Fruit fly (Drosophila melanogaster) whole organism, wandering third instar larva: ENCODE measurements around the gene CG13907.

Experiments
- Abd-B ChIP-seq: fragments of >200 bp; optimal IDR thresholded peaks from 2 replicates; lab custom pipeline; 2017; ENCODE audit warnings: missing biosample characterization, missing genetic modification characterization
- CG32264 ChIP-seq: fragments of 200-800 bp; sonication (Bioruptor generic); optimal IDR thresholded peaks from 2 replicates; lab custom pipeline; 2016; ENCODE audit warnings: missing biosample characterization, missing genetic modification characterization
- CG9705 ChIP-seq: fragments of 200-800 bp; sonication (Bioruptor generic); optimal IDR thresholded peaks from 2 replicates; lab custom pipeline; 2018; ENCODE audit warnings: missing biosample characterization, mild to moderate bottlenecking, missing genetic modification characterization
- CrebA ChIP-seq: fragments of 200-800 bp; sonication (Bioruptor generic); optimal IDR thresholded peaks from 2 replicates; lab custom pipeline; 2016; ENCODE audit warnings: missing biosample characterization, mild to moderate bottlenecking, missing genetic modification characterization, borderline replicate concordance
- Dfd ChIP-seq: fragments of >200 bp; optimal IDR thresholded peaks from 2 replicates; lab custom pipeline; 2017; ENCODE audit warnings: missing biosample characterization, missing genetic modification characterization
- Dif ChIP-seq: fragments of 200-275, 200-300 bp; sonication (Bioruptor generic); optimal IDR thresholded peaks from 2 replicates; lab custom pipeline; 2018; ENCODE audit warnings: missing biosample characterization, missing genetic modification characterization; ENCODE audit not compliant: partially characterized antibody
- GATAd ChIP-seq: sonication (Bioruptor generic); optimal IDR thresholded peaks from 2 replicates; lab custom pipeline; 2016; ENCODE audit warnings: missing biosample characterization, missing genetic modification characterization
- HLH106 ChIP-seq: fragments of 200-800 bp; optimal IDR thresholded peaks from 3 replicates; lab custom pipeline; 2019; ENCODE audit warnings: missing biosample characterization, mild to moderate bottlenecking, missing genetic modification characterization, moderate library complexity
- Hnf4 ChIP-seq: fragments of 200-800 bp; sonication (Bioruptor generic); optimal IDR thresholded peaks from 2 replicates; lab custom pipeline; 2016; ENCODE audit warnings: missing biosample characterization, mild to moderate bottlenecking, missing genetic modification characterization
- Hr78 ChIP-seq: fragments of >200 bp; optimal IDR thresholded peaks from 2 replicates; lab custom pipeline; 2017; ENCODE audit warnings: missing biosample characterization, missing genetic modification characterization
- Hr83 ChIP-seq: fragments of 200-300 bp; sonication (Bioruptor generic); optimal IDR thresholded peaks from 2 replicates; lab custom pipeline; 2016; ENCODE audit warnings: missing biosample characterization, mild to moderate bottlenecking, missing genetic modification characterization, moderate library complexity; ENCODE audit not compliant: poor library complexity, severe bottlenecking
- Jra ChIP-seq: sonication (Bioruptor generic); optimal IDR thresholded peaks from 2 replicates; lab custom pipeline; 2016; ENCODE audit warnings: missing biosample characterization, missing genetic modification characterization
- Mio ChIP-seq: sonication (Bioruptor generic); optimal IDR thresholded peaks from 2 replicates; lab custom pipeline; 2016; ENCODE audit warnings: missing biosample characterization, missing genetic modification characterization
- Myc ChIP-seq: fragments of >200 bp; optimal IDR thresholded peaks from 2 replicates; lab custom pipeline; 2017
- N ChIP-seq: fragments of >200 bp; optimal IDR thresholded peaks from 2 replicates; lab custom pipeline; 2018; ENCODE audit warnings: missing biosample characterization, missing external identifiers, missing genetic modification characterization
- OdsH ChIP-seq: fragments of 200-800 bp; sonication (Bioruptor generic); optimal IDR thresholded peaks from 2 replicates; lab custom pipeline; 2016; ENCODE audit warnings: missing biosample characterization, mild to moderate bottlenecking, missing genetic modification characterization
- Rel ChIP-seq, 2 experiments: fragments of 200-800 bp; sonication (Bioruptor generic) in 1 of 2; optimal IDR thresholded peaks; 2 replicates in 1 of 2; 3 replicates in 1 of 2; lab custom pipeline; 2016 to 2019; ENCODE audit warnings: mild to moderate bottlenecking in 2 of 2, missing biosample characterization in 2 of 2, missing genetic modification characterization in 2 of 2, moderate library complexity in 1 of 2
- Sp1 ChIP-seq: fragments of 200-800 bp; sonication (Bioruptor generic); optimal IDR thresholded peaks from 3 replicates; lab custom pipeline; 2019; ENCODE audit warnings: missing biosample characterization, mild to moderate bottlenecking, missing genetic modification characterization, moderate library complexity
- Vsx2 ChIP-seq: fragments of 200-300, 225-300 bp; sonication (Bioruptor generic); optimal IDR thresholded peaks from 2 replicates; lab custom pipeline; 2018; ENCODE audit warnings: missing biosample characterization, missing genetic modification characterization; ENCODE audit not compliant: partially characterized antibody
- br ChIP-seq: fragments of 200-800 bp; sonication (Bioruptor generic); optimal IDR thresholded peaks from 2 replicates; lab custom pipeline; 2016; ENCODE audit warnings: missing biosample characterization, missing genetic modification characterization
- brk ChIP-seq: fragments of 200-800 bp; sonication (Bioruptor generic); optimal IDR thresholded peaks from 2 replicates; lab custom pipeline; 2016; ENCODE audit warnings: missing biosample characterization, mild to moderate bottlenecking, missing genetic modification characterization
- dl ChIP-seq, 2 experiments: fragments of 175-275, 200-275 bp in 1 of 2; fragments of 200-275 bp in 1 of 2; sonication (Bioruptor generic); optimal IDR thresholded peaks; lab custom pipeline; 2018; ENCODE audit warnings: mild to moderate bottlenecking in 2 of 2, missing biosample characterization in 2 of 2, missing genetic modification characterization in 2 of 2, moderate library complexity in 2 of 2; ENCODE audit not compliant: partially characterized antibody in 2 of 2, insufficient read depth in 1 of 2
- dmrt93B ChIP-seq: fragments of 200-800 bp; sonication (Bioruptor generic); optimal IDR thresholded peaks from 2 replicates; lab custom pipeline; 2018; ENCODE audit warnings: missing biosample characterization, mild to moderate bottlenecking, missing genetic modification characterization
- dsf ChIP-seq: sonication (Bioruptor generic); optimal IDR thresholded peaks from 2 replicates; lab custom pipeline; 2016; ENCODE audit warnings: missing biosample characterization, missing genetic modification characterization, borderline replicate concordance
- ey ChIP-seq: fragments of 200-800 bp; sonication (Bioruptor generic); optimal IDR thresholded peaks from 2 replicates; lab custom pipeline; 2016; ENCODE audit warnings: missing biosample characterization, missing genetic modification characterization
- foxo ChIP-seq, 2 experiments: fragments of 200-800 bp; sonication (Bioruptor generic); optimal IDR thresholded peaks; 2 replicates in 1 of 2; 3 replicates in 1 of 2; lab custom pipeline; 2016 to 2017; ENCODE audit warnings: missing biosample characterization in 2 of 2, missing genetic modification characterization in 2 of 2
- fru ChIP-seq: fragments of 200-800 bp; sonication (Bioruptor generic); optimal IDR thresholded peaks from 3 replicates; lab custom pipeline; 2016; ENCODE audit warnings: missing biosample characterization, mild to moderate bottlenecking, missing genetic modification characterization
- h ChIP-seq: fragments of 200-800 bp; sonication (Bioruptor generic); optimal IDR thresholded peaks from 3 replicates; lab custom pipeline; 2016; ENCODE audit warnings: missing biosample characterization, mild to moderate bottlenecking, missing genetic modification characterization
- jim ChIP-seq: fragments of 175-275, 200-325 bp; sonication (Bioruptor generic); optimal IDR thresholded peaks from 2 replicates; lab custom pipeline; 2016; ENCODE audit warnings: missing biosample characterization, mild to moderate bottlenecking, missing genetic modification characterization
- lola ChIP-seq: fragments of >200 bp; optimal IDR thresholded peaks from 2 replicates; lab custom pipeline; 2017; ENCODE audit warnings: missing biosample characterization, missing genetic modification characterization
- pan ChIP-seq: fragments of >200 bp; optimal IDR thresholded peaks from 2 replicates; lab custom pipeline; 2017
- psq ChIP-seq: fragments of 200-800 bp; sonication (Bioruptor generic); optimal IDR thresholded peaks from 3 replicates; lab custom pipeline; 2017; ENCODE audit warnings: missing biosample characterization, mild to moderate bottlenecking, missing genetic modification characterization, moderate library complexity
- rgr ChIP-seq: fragments of 200-800 bp; sonication (Bioruptor generic); optimal IDR thresholded peaks from 3 replicates; lab custom pipeline; 2016; ENCODE audit warnings: missing biosample characterization, mild to moderate bottlenecking, missing genetic modification characterization
- sage ChIP-seq: fragments of 200-800 bp; sonication (Bioruptor generic); optimal IDR thresholded peaks from 2 replicates; lab custom pipeline; 2016; ENCODE audit warnings: missing biosample characterization, mild to moderate bottlenecking, missing genetic modification characterization
- sv ChIP-seq: fragments of 200-800 bp; sonication (Bioruptor generic); optimal IDR thresholded peaks from 3 replicates; lab custom pipeline; 2016; ENCODE audit warnings: missing biosample characterization, missing genetic modification characterization
- tai ChIP-seq: sonication (Bioruptor generic); optimal IDR thresholded peaks from 2 replicates; lab custom pipeline; 2016; ENCODE audit warnings: missing biosample characterization, missing genetic modification characterization
- usp ChIP-seq: fragments of >200 bp; optimal IDR thresholded peaks from 2 replicates; lab custom pipeline; 2017; ENCODE audit warnings: missing biosample characterization, missing genetic modification characterization
- woc ChIP-seq: sonication (Bioruptor generic); optimal IDR thresholded peaks from 2 replicates; lab custom pipeline; 2016; ENCODE audit warnings: missing biosample characterization, mild to moderate bottlenecking, missing genetic modification characterization

Gene CG13907

DNA sequence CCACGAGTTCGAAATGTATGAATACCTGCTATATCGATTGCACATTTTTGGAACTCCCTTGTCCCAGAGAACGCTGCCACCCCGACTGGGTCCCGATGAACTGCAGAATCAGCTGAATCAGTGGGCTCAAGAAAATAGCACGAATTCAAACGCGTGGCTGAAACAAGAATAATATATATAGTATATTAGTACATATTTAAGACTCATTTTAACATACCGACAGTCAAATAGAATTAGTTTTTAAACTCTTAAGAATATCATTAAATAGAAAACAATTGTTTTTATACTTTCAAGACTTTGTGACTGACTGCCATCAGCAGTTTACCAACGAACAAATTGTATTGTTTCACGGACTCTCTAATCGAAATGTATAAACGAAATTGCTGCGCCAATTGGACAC, 15.3 kb upstream of the CG13907 start, which contains the start of gene CG34057:
CG34057 (plus strand) TSS at position 301 of the 400 bp plus-strand sequence.
- no peak for TF ChIP-seq CG32264
- no peak for TF ChIP-seq Hr83
- TF ChIP-seq CrebA (GFP tag; lab: Kevin White, UChicago), result no peak
- no peak for TF ChIP-seq rgr (GFP tag; lab: Kevin White, UChicago)
- TF ChIP-seq psq, result no peak
- no peak for TF ChIP-seq dmrt93B (GFP tag; lab: Kevin White, UChicago)

DNA sequence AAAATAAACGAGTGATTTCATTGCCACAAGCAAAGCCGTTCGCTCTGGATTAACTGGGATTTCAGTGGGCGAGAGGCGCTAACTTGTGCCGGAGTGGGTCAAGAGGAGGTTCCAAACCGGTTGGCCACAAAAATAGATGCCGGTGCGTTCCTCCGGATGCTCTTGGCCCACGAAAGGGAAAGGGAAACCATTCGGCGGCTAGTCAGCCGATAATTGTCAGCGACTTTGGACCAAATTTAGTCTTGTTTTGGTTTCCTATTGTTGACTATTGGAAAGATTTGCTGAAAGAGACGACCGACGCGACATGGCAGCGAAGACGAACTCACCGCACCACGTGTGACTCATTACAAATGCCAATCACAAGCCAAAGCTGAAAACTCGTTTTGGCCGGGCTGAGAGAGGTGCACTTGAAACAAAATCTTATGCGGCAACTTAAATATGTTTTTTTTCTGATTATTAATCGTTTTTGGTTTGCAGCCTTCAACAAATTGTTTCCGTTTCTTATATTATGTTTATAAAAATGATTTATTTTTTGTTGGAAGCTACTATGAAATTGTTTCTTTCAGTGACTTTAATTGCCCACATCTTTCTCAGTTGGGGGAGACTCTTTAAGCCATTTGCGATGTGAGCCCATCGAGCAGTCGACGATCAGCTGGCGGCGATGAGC, 13.6 kb upstream of the CG13907 start, which contains the start of gene CG34056:
CG34056 (plus strand) TSS at position 638 of the 667 bp plus-strand sequence.
- peak; percentile 94 for TF ChIP-seq CrebA (GFP tag; lab: Kevin White, UChicago)
- TF ChIP-seq N (GFP tag; lab: Kevin White, UChicago), result no peak
- TF ChIP-seq sv (GFP tag; lab: Kevin White, UChicago), result peak; percentile 81
- TF ChIP-seq dsf (GFP tag; lab: Kevin White, UChicago), result peak; percentile 90
- peak; percentile 40 for TF ChIP-seq Mio (GFP tag; lab: Kevin White, UChicago)
- TF ChIP-seq Hnf4 (GFP tag; lab: Kevin White, UChicago), result peak; percentile 96
- TF ChIP-seq psq, result peak; percentile 91
- no peak for TF ChIP-seq Dif (GFP tag; lab: Kevin White, UChicago)
- peak; percentile 95 for TF ChIP-seq br (GFP tag; lab: Kevin White, UChicago)
- no peak for TF ChIP-seq Hr78 (GFP tag; lab: Kevin White, UChicago)
- peak; percentile 94 for TF ChIP-seq Sp1 (GFP tag; lab: Kevin White, UChicago)
- TF ChIP-seq dmrt93B (GFP tag; lab: Kevin White, UChicago), result peak; percentile 95
- peak; percentile 95 for TF ChIP-seq Jra (GFP tag; lab: Kevin White, UChicago)
- no peak for TF ChIP-seq Dfd
- TF ChIP-seq sage (GFP tag; lab: Kevin White, UChicago), result peak; percentile 97
- no peak for TF ChIP-seq Abd-B
- TF ChIP-seq Vsx2, result no peak
- TF ChIP-seq CG9705 (GFP tag; lab: Kevin White, UChicago), result peak; percentile 96
- no peak for TF ChIP-seq lola (GFP tag; lab: Kevin White, UChicago)
- peak; percentile 95 for TF ChIP-seq woc (GFP tag; lab: Kevin White, UChicago)
- TF ChIP-seq Rel (GFP tag; optimal IDR thresholded peaks at IDR 0.05; lab: Kevin White, UChicago), result peak; percentile 97
- peak; percentile 86 for TF ChIP-seq Rel (tag; optimal IDR thresholded peaks at IDR 0.05; lab: Kevin White, UChicago)
- TF ChIP-seq brk, result peak; percentile 96
- no peak for TF ChIP-seq usp (GFP tag; lab: Kevin White, UChicago)
- TF ChIP-seq h (GFP tag; lab: Kevin White, UChicago), result peak; percentile 98
- TF ChIP-seq ey (GFP tag; lab: Kevin White, UChicago), result peak; percentile 95
- peak; percentile 97 for TF ChIP-seq rgr (GFP tag; lab: Kevin White, UChicago)
- no peak for TF ChIP-seq Myc (lab: Kevin White, UChicago)
- TF ChIP-seq HLH106, result peak; percentile 97
- peak; percentile 98 for TF ChIP-seq fru (GFP tag; lab: Kevin White, UChicago)
- peak; percentile 84 for TF ChIP-seq tai (GFP tag; lab: Kevin White, UChicago)
- peak; percentile 97 for TF ChIP-seq CG32264
- peak; percentile 40 for TF ChIP-seq GATAd (GFP tag; lab: Kevin White, UChicago)
- TF ChIP-seq jim (GFP tag; lab: Kevin White, UChicago), result no peak
- no peak for TF ChIP-seq pan (lab: Kevin White, UChicago)
- TF ChIP-seq Hr83, result peak; percentile 82
- no peak for TF ChIP-seq dl (GFP tag; optimal IDR thresholded peaks at IDR 0.05; lab: Kevin White, UChicago; ENCODE audit: insufficient read depth in 1 of 2, partially characterized antibody in 2 of 2)
- TF ChIP-seq OdsH (GFP tag; lab: Kevin White, UChicago), result peak; percentile 97
- TF ChIP-seq foxo (GFP tag; optimal IDR thresholded peaks at IDR 0.05; lab: Kevin White, UChicago), result peak; percentile 89 to 97
- TF ChIP-seq, all 38 proteins: peak for 26
